Fruit fly (Drosophila melanogaster): ENCODE measurements around the gene Regnase-1.
A peak's percentile ranks its signal among the peaks of the same experiment; 100 is the strongest.

Gene Regnase-1

dm6 chr3R:20008372-20009051 is 27.3 kb downstream of the Regnase-1 start, which contains the start of the genes Hs6st and MED25 (continued):
- peak; percentile 39 for TF ChIP-seq CrebB (tag; optimal IDR thresholded peaks at IDR 0.05)
- TF ChIP-seq fd96Cb (tag; optimal IDR thresholded peaks at IDR 0.05) = peak; percentile 53
- peak; percentile 62 for TF ChIP-seq sob (GFP tag; IDR thresholded peaks at IDR 0.05)
- peak; percentile 14 for TF ChIP-seq CG15696 (tag; optimal IDR thresholded peaks at IDR 0.05)
- TF ChIP-seq ato (GFP tag; IDR thresholded peaks at IDR 0.05; ENCODE audit: partially characterized antibody) = 0 out of 2 replicates have a peak, but pooled peaks have one; percentile 40
- TF ChIP-seq CG31441 (GFP tag; IDR thresholded peaks at IDR 0.05) = peak; percentile 53; the same call in 1 of the 2 replicates
- TF ChIP-seq insv (GFP tag; optimal IDR thresholded peaks at IDR 0.05) = peak in 1 of 2 experiments; percentile 48
- TF ChIP-seq Scr (GFP tag; IDR thresholded peaks at IDR 0.05; ENCODE audit: partially characterized antibody) = peak; percentile 82
- peak; percentile 75; the same call in 1 of the 2 replicates for TF ChIP-seq chm (GFP tag; IDR thresholded peaks at IDR 0.05)
- TF ChIP-seq CG11093 (GFP tag; IDR thresholded peaks at IDR 0.05) = no peak
- TF ChIP-seq jigr1 (GFP tag; IDR thresholded peaks at IDR 0.05) = no peak
- peak; percentile 13; the same call in 2 of the 3 replicates for TF ChIP-seq zfh1 (GFP tag; IDR thresholded peaks at IDR 0.05)
- TF ChIP-seq kay (GFP tag; optimal IDR thresholded peaks at IDR 0.05) = peak; percentile 57
- TF ChIP-seq CG11504 (tag; optimal IDR thresholded peaks at IDR 0.05) = peak; percentile 51
- no peak for TF ChIP-seq crc (GFP tag; optimal IDR thresholded peaks at IDR 0.05)
- 0 out of 4 replicates have a peak, but pooled peaks have one; percentile 55 for TF ChIP-seq chinmo (GFP tag; IDR thresholded peaks at IDR 0.05; ENCODE audit: partially characterized antibody)
- TF ChIP-seq Ptx1 (GFP tag; IDR thresholded peaks at IDR 0.05) = 0 out of 2 replicates have a peak, but pooled peaks have one; percentile 15
- peak in 1 of 2 experiments; percentile 81 for TF ChIP-seq Pdp1 (GFP tag; optimal IDR thresholded peaks at IDR 0.05)
- TF ChIP-seq CoRest (tag; optimal IDR thresholded peaks at IDR 0.05) = peak; percentile 49
- peak; percentile 38 for TF ChIP-seq exex (tag; optimal IDR thresholded peaks at IDR 0.05)
- peak; percentile 31 for TF ChIP-seq HLH54F (GFP tag; optimal IDR thresholded peaks at IDR 0.05)
- peak; percentile 61 for TF ChIP-seq Bgb (GFP tag; IDR thresholded peaks at IDR 0.05; ENCODE audit: partially characterized antibody)
- TF ChIP-seq Awh (GFP tag; IDR thresholded peaks at IDR 0.05) = 0 out of 2 replicates have a peak, but pooled peaks have one; percentile 13
- TF ChIP-seq Fer3 (tag; optimal IDR thresholded peaks at IDR 0.05) = peak; percentile 32
- no peak for TF ChIP-seq zfh2 (GFP tag; optimal IDR thresholded peaks at IDR 0.05)
- TF ChIP-seq CG14965 (GFP tag; optimal IDR thresholded peaks at IDR 0.05; ENCODE audit: borderline replicate concordance) = no peak
- peak; percentile 43 for TF ChIP-seq CG17829 (tag; optimal IDR thresholded peaks at IDR 0.05)
- TF ChIP-seq CG12659 (GFP tag; optimal IDR thresholded peaks at IDR 0.05) = peak; percentile 73
- no peak for TF ChIP-seq Atf6 (GFP tag; IDR thresholded peaks at IDR 0.05)
- peak; percentile 28 for TF ChIP-seq CG1792 (GFP tag; optimal IDR thresholded peaks at IDR 0.05)
- no peak for TF ChIP-seq gro (GFP tag; optimal IDR thresholded peaks at IDR 0.05)
- no peak for TF ChIP-seq Mad (GFP tag; optimal IDR thresholded peaks at IDR 0.05)
- no peak for TF ChIP-seq grn (GFP tag; optimal IDR thresholded peaks at IDR 0.05)
- TF ChIP-seq CG10654 (GFP tag; optimal IDR thresholded peaks at IDR 0.05) = peak; percentile 49
- peak; percentile 18; the same call in 1 of the 2 replicates for TF ChIP-seq rib (GFP tag; IDR thresholded peaks at IDR 0.05)
- TF ChIP-seq CG1647 (GFP tag; optimal IDR thresholded peaks at IDR 0.05) = peak; percentile 41
- peak; percentile 19 for TF ChIP-seq Xbp1 (GFP tag; optimal IDR thresholded peaks at IDR 0.05)
- peak; percentile 29; the same call in 2 of the 3 replicates for TF ChIP-seq ci (GFP tag; IDR thresholded peaks at IDR 0.05)
- no peak for TF ChIP-seq Aef1 (GFP tag; IDR thresholded peaks at IDR 0.05)
- peak; percentile 65 for TF ChIP-seq caup (GFP tag; optimal IDR thresholded peaks at IDR 0.05; ENCODE audit: severe bottlenecking)
- TF ChIP-seq CG10267 (tag; optimal IDR thresholded peaks at IDR 0.05) = peak; percentile 72
- no peak for TF ChIP-seq pum (GFP tag; optimal IDR thresholded peaks at IDR 0.05)
- peak; percentile 78 for TF ChIP-seq HLH4C (GFP tag; IDR thresholded peaks at IDR 0.05; ENCODE audit: partially characterized antibody)
- TF ChIP-seq CG6272 (GFP tag; IDR thresholded peaks at IDR 0.05) = no peak
- peak; percentile 91 for TF ChIP-seq Ets65A (GFP tag)
- no peak for TF ChIP-seq en (GFP tag; optimal IDR thresholded peaks at IDR 0.05)
- TF ChIP-seq dmrt11E (tag; optimal IDR thresholded peaks at IDR 0.05) = peak; percentile 5
- no peak for TF ChIP-seq CG5180 (GFP tag; optimal IDR thresholded peaks at IDR 0.05)
- TF ChIP-seq CG4360 (GFP tag; IDR thresholded peaks at IDR 0.05) = no peak
